Fruit fly (Drosophila melanogaster): ENCODE data around the gene CG13038.

CG13038 gene

DNA sequence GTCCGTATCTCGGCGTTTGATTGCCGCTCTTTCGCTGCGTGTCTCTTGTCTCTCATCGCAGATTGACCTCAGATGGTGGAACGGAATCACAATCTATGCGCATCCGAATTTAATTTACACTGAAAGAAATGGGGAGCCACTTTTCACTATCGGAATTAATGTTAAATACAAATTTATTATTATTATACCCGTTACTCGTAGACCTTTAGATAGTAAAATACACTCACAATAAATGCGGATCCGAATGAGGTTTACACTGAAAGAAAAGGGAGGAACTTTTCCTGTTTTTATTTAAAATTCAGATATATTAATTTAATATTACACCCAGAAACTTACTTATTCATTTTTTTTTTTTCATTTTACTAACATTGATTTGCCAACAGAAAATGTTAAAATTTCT is 38.6 kb downstream of the CG13038 start (continued):
- peak; percentile 14 for TF ChIP-seq Ets96B (tag; optimal IDR thresholded peaks at IDR 0.05)
- no peak for TF ChIP-seq cyc (GFP tag; optimal IDR thresholded peaks at IDR 0.05)
- no peak for TF ChIP-seq dac (GFP tag; optimal IDR thresholded peaks at IDR 0.05)
- peak; percentile 10 for TF ChIP-seq pdm3 (GFP tag; optimal IDR thresholded peaks at IDR 0.05)
- TF ChIP-seq CG34406 (GFP tag; optimal IDR thresholded peaks at IDR 0.05) = peak; percentile 5
- no peak for TF ChIP-seq Hr39 (GFP tag; optimal IDR thresholded peaks at IDR 0.05)
- TF ChIP-seq Smox (GFP tag; optimal IDR thresholded peaks at IDR 0.05) = no peak
- TF ChIP-seq CG11902 (GFP tag; optimal IDR thresholded peaks at IDR 0.05) = no peak
- TF ChIP-seq net (GFP tag; optimal IDR thresholded peaks at IDR 0.05) = no peak
- no peak for TF ChIP-seq topi (GFP tag; optimal IDR thresholded peaks at IDR 0.05)
- TF ChIP-seq dsx (GFP tag; optimal IDR thresholded peaks at IDR 0.05; ENCODE audit: poor library complexity, severe bottlenecking) = no peak
- peak; percentile 12 for TF ChIP-seq spab (GFP tag; optimal IDR thresholded peaks at IDR 0.05)
- TF ChIP-seq CG3919 (GFP tag; optimal IDR thresholded peaks at IDR 0.05) = no peak
- peak; percentile 15 for TF ChIP-seq CG11762 (GFP tag; optimal IDR thresholded peaks at IDR 0.05; ENCODE audit: insufficient read depth)
- TF ChIP-seq esn (GFP tag; optimal IDR thresholded peaks at IDR 0.05) = no peak
- peak; percentile 33 for TF ChIP-seq CG10631 (GFP tag; optimal IDR thresholded peaks at IDR 0.05)
- peak; percentile 26 for TF ChIP-seq OdsH (GFP tag; optimal IDR thresholded peaks at IDR 0.05)
- TF ChIP-seq salr (GFP tag; optimal IDR thresholded peaks at IDR 0.05) = no peak
- no peak for TF ChIP-seq CG4318 (GFP tag; optimal IDR thresholded peaks at IDR 0.05)
- TF ChIP-seq CG8632 (GFP tag; optimal IDR thresholded peaks at IDR 0.05) = no peak
- 0 out of 3 replicates have a peak, but pooled peaks have one; percentile 45 for TF ChIP-seq CG6163 (GFP tag; IDR thresholded peaks at IDR 0.05)
- no peak for TF ChIP-seq CG16779 (tag; optimal IDR thresholded peaks at IDR 0.05)
- TF ChIP-seq CG15336 (GFP tag; IDR thresholded peaks at IDR 0.05) = peak; percentile 8; the same call in 1 of the 2 replicates
- TF ChIP-seq svp (GFP tag) = no peak
- no peak for TF ChIP-seq Lpt (GFP tag; optimal IDR thresholded peaks at IDR 0.05)
- no peak for TF ChIP-seq CG7368 (GFP tag; optimal IDR thresholded peaks at IDR 0.05)
- TF ChIP-seq CG3032 (tag; optimal IDR thresholded peaks at IDR 0.05) = no peak
- no peak for TF ChIP-seq CG6276 (GFP tag; optimal IDR thresholded peaks at IDR 0.05)
- TF ChIP-seq ss (GFP tag; optimal IDR thresholded peaks at IDR 0.05) = no peak
- no peak for TF ChIP-seq fkh (GFP tag; optimal IDR thresholded peaks at IDR 0.05)
- no peak for TF ChIP-seq fd85E (GFP tag; optimal IDR thresholded peaks at IDR 0.05)
- no peak for TF ChIP-seq fd59A (GFP tag; optimal IDR thresholded peaks at IDR 0.05)
- TF ChIP-seq CG8319 (GFP tag; optimal IDR thresholded peaks at IDR 0.05) = no peak
- no peak for TF ChIP-seq CG6808 (GFP tag; optimal IDR thresholded peaks at IDR 0.05)
- no peak for TF ChIP-seq Hr38 (GFP tag; optimal IDR thresholded peaks at IDR 0.05)
- no peak for TF ChIP-seq Eip93F (GFP tag; optimal IDR thresholded peaks at IDR 0.05)
- TF ChIP-seq Gug (GFP tag; IDR thresholded peaks at IDR 0.05) = no peak

DNA sequence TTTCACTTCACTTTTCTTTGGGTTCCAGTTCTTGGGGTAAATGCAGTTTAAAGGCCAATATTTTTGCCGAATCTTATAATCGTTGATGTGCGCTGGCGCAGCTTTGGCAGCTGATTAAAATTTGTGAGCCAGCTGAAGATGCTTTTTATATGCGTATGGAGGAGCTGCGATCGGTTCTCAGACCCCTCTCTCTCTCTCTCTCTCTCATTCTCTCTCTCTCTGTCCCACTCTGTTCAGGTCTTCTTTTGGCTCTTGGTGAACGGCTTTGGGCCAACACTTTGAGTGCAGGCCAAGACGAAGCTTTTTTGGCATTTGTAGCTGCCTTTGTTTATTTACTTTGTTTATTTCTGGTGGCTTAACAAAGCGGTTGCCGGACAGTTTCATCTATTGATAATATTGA is 39.4 kb downstream of the CG13038 start, which contains the start of gene CG13046:
Gene CG13046 (minus strand): TSS at position 101 of the 400 bp plus-strand sequence.
- no peak for TF ChIP-seq ss (GFP tag; optimal IDR thresholded peaks at IDR 0.05)
- no peak for TF ChIP-seq CG6163 (GFP tag; IDR thresholded peaks at IDR 0.05)
- no peak for TF ChIP-seq eg (GFP tag; IDR thresholded peaks at IDR 0.05)
- no peak for TF ChIP-seq CG15336 (GFP tag; IDR thresholded peaks at IDR 0.05)
- TF ChIP-seq CG7368 (GFP tag; optimal IDR thresholded peaks at IDR 0.05) = no peak
- TF ChIP-seq fd85E (GFP tag; optimal IDR thresholded peaks at IDR 0.05) = no peak
- no peak for TF ChIP-seq Smox (GFP tag; optimal IDR thresholded peaks at IDR 0.05)
- TF ChIP-seq CG16779 (tag; optimal IDR thresholded peaks at IDR 0.05) = no peak
- no peak for TF ChIP-seq CG11294 (GFP tag; IDR thresholded peaks at IDR 0.05)
- TF ChIP-seq pdm3 (GFP tag; optimal IDR thresholded peaks at IDR 0.05) = no peak
- TF ChIP-seq net (GFP tag; optimal IDR thresholded peaks at IDR 0.05) = no peak
- no peak for TF ChIP-seq CG11902 (GFP tag; optimal IDR thresholded peaks at IDR 0.05)
- TF ChIP-seq lz (GFP tag; optimal IDR thresholded peaks at IDR 0.05) = no peak
- no peak for TF ChIP-seq CG6808 (GFP tag; optimal IDR thresholded peaks at IDR 0.05)
- no peak for TF ChIP-seq CG32006 (GFP tag; optimal IDR thresholded peaks at IDR 0.05)

Data from whole organism, prepupa.